Fruit fly (Drosophila melanogaster) Kc167 (cell line): ENCODE data around the gene CG31804.

Source experiments
- Myc ChIP-seq: fragments of >200 bp; optimal IDR thresholded peaks from 2 replicates; lab custom pipeline; 2017; ENCODE audit warnings: missing external identifiers
- Sin3A ChIP-seq: fragments of >200 bp; optimal IDR thresholded peaks from 2 replicates; lab custom pipeline; 2018; ENCODE audit warnings: missing external identifiers
- h ChIP-seq: fragments of >200 bp; optimal IDR thresholded peaks from 3 replicates; lab custom pipeline; 2018; ENCODE audit warnings: missing external identifiers
- insv ChIP-seq: fragments of >200 bp; optimal IDR thresholded peaks from 3 replicates; lab custom pipeline; 2018; ENCODE audit warnings: missing external identifiers
- psq ChIP-seq: fragments of >200 bp; optimal IDR thresholded peaks from 2 replicates; lab custom pipeline; 2017; ENCODE audit warnings: missing external identifiers
- ttk ChIP-seq: sonication (Bioruptor generic); optimal IDR thresholded peaks from 2 replicates; lab custom pipeline; 2017; ENCODE audit warnings: missing external identifiers

The CG31804 gene

DNA sequence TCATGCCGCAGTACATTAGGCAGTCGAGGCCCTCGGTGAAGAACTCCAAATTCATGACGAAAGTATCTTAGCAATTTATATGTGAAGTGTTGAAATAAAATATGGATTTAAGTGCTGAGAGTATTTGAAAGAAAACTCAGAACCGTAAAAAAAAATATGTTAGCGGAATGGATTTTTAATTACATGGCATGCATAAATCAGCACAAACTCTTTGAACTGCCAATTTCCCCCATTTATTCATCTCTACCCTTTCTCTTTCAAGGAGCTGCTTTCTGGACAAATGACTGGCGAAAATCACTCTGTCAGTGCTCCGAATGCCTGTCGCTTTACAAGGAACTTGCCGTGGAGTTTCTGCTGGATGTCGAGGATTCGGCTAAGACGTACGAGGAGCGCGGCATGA lies 49.2 kb downstream of the CG31804 start, which contains the start of gene Rsph9:
Rsph9 (minus strand) TSS at position 101 of the 400 bp plus-strand sequence.
- TF ChIP-seq h (lab: Kevin White, UChicago) (no peak), psq (lab: Kevin White, UChicago) (no peak), insv (lab: Kevin White, UChicago) (no peak), ttk (lab: Kevin White, UChicago) (no peak), Sin3A (lab: Kevin White, UChicago) (no peak), Myc (lab: Kevin White, UChicago) (no peak)
